Worm (Caenorhabditis elegans) whole organism, young adult: ENCODE results near the gene dhhc-6.

Source experiments
- B0019.2 ChIP-seq: fragments of 200-800 bp; sonication (Bioruptor generic); conservative IDR thresholded peaks from 2 replicates; pipeline ENCODE4 v1.3.6; 2022; ENCODE audit warnings: missing genetic modification reagents, missing genetic modification characterization, missing compliant biosample characterization
- K11D2.4 ChIP-seq: fragments of 200-800 bp; sonication (Bioruptor generic); IDR thresholded peaks from 2 replicates; pipeline ENCODE4 v1.3.6; 2022; ENCODE audit warnings: missing genetic modification reagents, missing genetic modification characterization, missing compliant biosample characterization
- cebp-2 ChIP-seq: fragments of 200-800 bp; sonication (Bioruptor generic); IDR thresholded peaks from 2 replicates; pipeline ENCODE4 v1.3.6; 2022; ENCODE audit warnings: missing genetic modification characterization, missing compliant biosample characterization
- chd-7 ChIP-seq: sonication (generic microtip); optimal IDR thresholded peaks from 2 replicates; lab custom pipeline; 2016; ENCODE audit warnings: mild to moderate bottlenecking, missing genetic modification characterization, moderate library complexity, missing compliant biosample characterization
- madf-8 ChIP-seq: fragments of 200-800 bp; sonication (Bioruptor generic); conservative IDR thresholded peaks from 2 replicates; pipeline ENCODE4 v1.3.6; 2022; ENCODE audit warnings: missing genetic modification reagents, missing genetic modification characterization, missing compliant biosample characterization
- pha-4 ChIP-seq: fragments of 150-350 bp; sonication (generic microtip); optimal IDR thresholded peaks from 2 replicates; lab custom pipeline; 2014; ENCODE audit warnings: missing biosample characterization, missing genetic modification reagents, missing genetic modification characterization
- tbp1 ChIP-seq: fragments of 200-800 bp; sonication (Bioruptor generic); optimal IDR thresholded peaks from 2 replicates; lab custom pipeline; 2018; ENCODE audit warnings: mild to moderate bottlenecking, missing genetic modification characterization, missing compliant biosample characterization

- TF ChIP-seq B0019.2 (GFP tag; lab: Robert Waterston, UW), result no peak
- no peak for TF ChIP-seq chd-7 (tag; lab: Kevin White, UChicago)
- TF ChIP-seq K11D2.4 (GFP tag; lab: Robert Waterston, UW), result no peak
- no peak for TF ChIP-seq cebp-2 (GFP tag; lab: Robert Waterston, UW)
- TF ChIP-seq madf-8 (GFP tag; lab: Robert Waterston, UW), result no peak
- no peak for TF ChIP-seq tbp1 (GFP tag; lab: Kevin White, UChicago)
- no peak for TF ChIP-seq pha-4 (tag; lab: Kevin White, UChicago)
Observed at ce11 chrIV:12080807-12081206, 43.9 kb upstream of the dhhc-6 start.
